Worm (Caenorhabditis elegans) whole organism, late embryonic: ENCODE data around the gene gst-6.
"Not testable (repeated sequence)": the region's sequence is repeated elsewhere in the genome, so short reads cannot be mapped to it uniquely, and the experiment has no call there.

Experiments
- K02D7.2 ChIP-seq: sonication (generic microtip); optimal IDR thresholded peaks from 2 replicates; lab custom pipeline; 2017; ENCODE audit warnings: mild to moderate bottlenecking, missing genetic modification characterization, missing compliant biosample characterization
- ahr-1 ChIP-seq: sonication (generic microtip); optimal IDR thresholded peaks from 2 replicates; lab custom pipeline; 2016; ENCODE audit warnings: missing genetic modification characterization, missing compliant biosample characterization
- ama-1 ChIP-seq: fragments of 150-350 bp; optimal IDR thresholded peaks from 2 replicates; lab custom pipeline; 2014
- ceh-30 ChIP-seq: fragments of 150-350 bp; optimal IDR thresholded peaks from 2 replicates; lab custom pipeline; 2014; ENCODE audit warnings: missing biosample characterization, missing genetic modification characterization
- fkh-10 ChIP-seq: fragments of 150-350 bp; optimal IDR thresholded peaks from 2 replicates; lab custom pipeline; 2014; ENCODE audit warnings: missing biosample characterization, missing genetic modification reagents, missing genetic modification characterization
- hlh-30 ChIP-seq: sonication (generic microtip); optimal IDR thresholded peaks from 2 replicates; lab custom pipeline; 2017; ENCODE audit warnings: antibody characterized with exemption, missing genetic modification characterization, missing compliant biosample characterization; ENCODE audit not compliant: insufficient read depth
- lin-11 ChIP-seq: fragments of 200-800 bp; sonication (Bioruptor generic); optimal IDR thresholded peaks from 2 replicates; lab custom pipeline; 2018; ENCODE audit warnings: mild to moderate bottlenecking, missing genetic modification characterization, missing compliant biosample characterization
- odd-2 ChIP-seq: sonication (generic microtip); optimal IDR thresholded peaks from 2 replicates; lab custom pipeline; 2017; ENCODE audit warnings: antibody characterized with exemption, mild to moderate bottlenecking, missing genetic modification characterization, missing compliant biosample characterization
- pag-3 ChIP-seq: sonication (generic microtip); optimal IDR thresholded peaks from 2 replicates; lab custom pipeline; 2016; ENCODE audit warnings: missing compliant biosample characterization, missing genetic modification characterization, borderline replicate concordance
- pha-2 ChIP-seq: sonication (generic microtip); optimal IDR thresholded peaks from 2 replicates; lab custom pipeline; 2017; ENCODE audit warnings: mild to moderate bottlenecking, missing genetic modification characterization, missing compliant biosample characterization
- rnt-1 ChIP-seq: sonication (generic microtip); optimal IDR thresholded peaks from 2 replicates; lab custom pipeline; 2016; ENCODE audit warnings: missing genetic modification characterization, missing compliant biosample characterization

DNA sequence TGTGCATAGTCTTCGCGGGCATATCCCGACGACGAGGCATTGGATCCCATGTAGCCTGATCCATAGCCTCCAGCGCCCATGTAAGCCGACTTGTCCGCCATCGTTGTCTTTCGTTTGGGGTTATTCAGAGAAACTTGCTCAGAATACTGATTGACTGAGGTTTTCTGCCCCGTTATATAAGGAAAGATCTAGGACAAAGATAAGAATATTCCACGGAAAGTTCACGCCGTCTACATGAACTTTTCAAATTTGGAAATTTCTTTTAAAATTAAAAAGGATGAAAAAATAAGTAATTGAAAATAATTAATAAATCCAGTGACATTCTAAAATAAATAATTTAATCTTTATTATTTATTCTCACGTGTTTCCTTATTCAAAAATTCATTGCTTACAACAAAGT is 19.4 kb upstream of the gst-6 start, which contains the start of the genes nspd-5 and F11G11.4:
- TF ChIP-seq ama-1; pha-2; hlh-30 (tag; lab: Kevin White, UChicago); pag-3 (tag; lab: Kevin White, UChicago); rnt-1 (tag; lab: Kevin White, UChicago); ceh-30 (tag; lab: Kevin White, UChicago); odd-2 (tag; lab: Kevin White, UChicago); lin-11 (tag; lab: Kevin White, UChicago); K02D7.2 (tag; lab: Kevin White, UChicago); ahr-1; fkh-10 (GFP tag; lab: Kevin White, UChicago): not testable (repeated sequence)
